Fruit fly (Drosophila melanogaster) whole organism, embryonic: ENCODE measurements around the gene Arpc3A.
A peak's percentile ranks its signal among the peaks of the same experiment; 100 is the strongest.

Source experiments
- Ada2b ChIP-seq: fragments of 200-800 bp; sonication (Bioruptor generic); IDR thresholded peaks from 2 replicates; pipeline ENCODE4 v1.3.6; 2022; ENCODE audit warnings: missing biosample characterization, missing genetic modification characterization
- CG10267 ChIP-seq: fragments of 200-800 bp; sonication (Bioruptor generic); optimal IDR thresholded peaks from 2 replicates; lab custom pipeline; 2018; ENCODE audit warnings: missing biosample characterization, mild to moderate bottlenecking, missing genetic modification characterization, moderate library complexity
- CG10543 ChIP-seq: fragments of 200-800 bp; sonication (Bioruptor generic); optimal IDR thresholded peaks from 3 replicates; lab custom pipeline; 2017; ENCODE audit warnings: missing biosample characterization, mild to moderate bottlenecking, missing genetic modification characterization, moderate library complexity
- CG10979 ChIP-seq: fragments of 200-800 bp; sonication (Bioruptor generic); optimal IDR thresholded peaks from 2 replicates; lab custom pipeline; 2018; ENCODE audit warnings: missing biosample characterization, mild to moderate bottlenecking, missing genetic modification characterization, moderate library complexity
- CG1233 ChIP-seq: fragments of 200-800 bp; sonication (Bioruptor generic); optimal IDR thresholded peaks from 4 replicates; lab custom pipeline; 2018; ENCODE audit warnings: missing biosample characterization, mild to moderate bottlenecking, missing genetic modification characterization
- CG14860 ChIP-seq: fragments of 200-800 bp; sonication (Bioruptor generic); IDR thresholded peaks from 3 replicates; pipeline ENCODE4 v1.3.6; 2022; ENCODE audit warnings: missing biosample characterization, missing genetic modification characterization; ENCODE audit not compliant: partially characterized antibody
- CG17385 ChIP-seq: fragments of 200-800 bp; sonication (Bioruptor generic); optimal IDR thresholded peaks from 3 replicates; lab custom pipeline; 2018; ENCODE audit warnings: missing biosample characterization, mild to moderate bottlenecking, missing genetic modification characterization
- CG17912 ChIP-seq: fragments of 200-800 bp; sonication (Bioruptor generic); optimal IDR thresholded peaks from 2 replicates; lab custom pipeline; 2018; ENCODE audit warnings: missing biosample characterization, mild to moderate bottlenecking, missing genetic modification characterization
- CG2116 ChIP-seq: fragments of 200-800 bp; sonication (Bioruptor generic); optimal IDR thresholded peaks from 3 replicates; lab custom pipeline; 2018; ENCODE audit warnings: missing biosample characterization, mild to moderate bottlenecking, missing genetic modification characterization
- CG33557 ChIP-seq: fragments of 200-800 bp; sonication (Bioruptor generic); optimal IDR thresholded peaks from 2 replicates; lab custom pipeline; 2019; ENCODE audit warnings: missing biosample characterization, mild to moderate bottlenecking, missing genetic modification characterization, moderate library complexity
- CG43689 ChIP-seq: fragments of 200-800 bp; sonication (Bioruptor generic); IDR thresholded peaks from 2 replicates; pipeline ENCODE4 v1.3.6; 2022; ENCODE audit warnings: missing biosample characterization, missing genetic modification characterization
- CG4730 ChIP-seq: fragments of 200-800 bp; sonication (Bioruptor generic); IDR thresholded peaks from 2 replicates; pipeline ENCODE4 v1.3.6; 2022; ENCODE audit warnings: missing biosample characterization, missing genetic modification characterization
- CG4854 ChIP-seq: fragments of 200-800 bp; sonication (Bioruptor generic); optimal IDR thresholded peaks from 2 replicates; lab custom pipeline; 2016; ENCODE audit warnings: missing biosample characterization, missing genetic modification characterization, inconsistent platforms
- CG6791 ChIP-seq: fragments of 200-800 bp; sonication (Bioruptor generic); IDR thresholded peaks from 3 replicates; pipeline ENCODE4 v1.3.6; 2022; ENCODE audit warnings: missing biosample characterization, missing genetic modification characterization; ENCODE audit not compliant: partially characterized antibody
- CG6854 ChIP-seq: fragments of 200-800 bp; sonication (Bioruptor generic); optimal IDR thresholded peaks from 3 replicates; lab custom pipeline; 2017; ENCODE audit warnings: missing biosample characterization, mild to moderate bottlenecking, missing genetic modification characterization
- CG8290 ChIP-seq, 3 experiments: fragments of 200-800 bp; sonication (Bioruptor generic); optimal IDR thresholded peaks; 2 replicates each; lab custom pipeline; 2016 to 2019; ENCODE audit warnings: missing biosample characterization in 3 of 3, missing genetic modification characterization in 3 of 3, mild to moderate bottlenecking in 2 of 3, moderate library complexity in 1 of 3
- D ChIP-seq, 2 experiments: fragments of 200-800 bp in 1 of 2; fragments of >200 bp in 1 of 2; sonication (Bioruptor generic) in 1 of 2; optimal IDR thresholded peaks; 2 replicates in 1 of 2; 3 replicates in 1 of 2; lab custom pipeline; 2017; ENCODE audit warnings: mild to moderate bottlenecking in 1 of 2, missing biosample characterization in 1 of 2, missing genetic modification characterization in 1 of 2, missing genetic modification reagents in 1 of 2
- Fer1 ChIP-seq: fragments of 200-800 bp; sonication (Bioruptor generic); optimal IDR thresholded peaks from 2 replicates; lab custom pipeline; 2017; ENCODE audit warnings: missing biosample characterization, mild to moderate bottlenecking, missing genetic modification characterization
- Gsc ChIP-seq: fragments of 200-800 bp; sonication (Bioruptor generic); IDR thresholded peaks from 2 replicates; pipeline ENCODE4 v1.3.6; 2022; ENCODE audit warnings: missing biosample characterization, missing genetic modification characterization
- Hsf ChIP-seq: fragments of 200-800 bp; sonication (Bioruptor generic); optimal IDR thresholded peaks from 3 replicates; lab custom pipeline; 2016; ENCODE audit warnings: missing biosample characterization, missing genetic modification characterization
- Lim3 ChIP-seq: fragments of 200-800 bp; sonication (Bioruptor generic); IDR thresholded peaks from 2 replicates; pipeline ENCODE4 v1.3.6; 2022; ENCODE audit warnings: missing biosample characterization, missing genetic modification characterization
- Nf-YC ChIP-seq: fragments of 200-800 bp; optimal IDR thresholded peaks from 3 replicates; lab custom pipeline; 2019; ENCODE audit warnings: missing biosample characterization, mild to moderate bottlenecking, missing genetic modification characterization, moderate library complexity
- Ravus ChIP-seq: fragments of 200-800 bp; sonication (Bioruptor generic); IDR thresholded peaks from 2 replicates; pipeline ENCODE4 v1.3.6; 2022; ENCODE audit warnings: missing biosample characterization, missing genetic modification characterization
- Six4 ChIP-seq: fragments of 200-800 bp; sonication (Bioruptor generic); optimal IDR thresholded peaks from 2 replicates; lab custom pipeline; 2016; ENCODE audit warnings: missing biosample characterization, missing genetic modification characterization
- Spps ChIP-seq: fragments of 200-800 bp; sonication (Bioruptor generic); optimal IDR thresholded peaks from 2 replicates; lab custom pipeline; 2018; ENCODE audit warnings: missing biosample characterization, mild to moderate bottlenecking, missing genetic modification characterization
- Sry-β ChIP-seq: fragments of 200-800 bp; sonication (Bioruptor generic); optimal IDR thresholded peaks from 2 replicates; lab custom pipeline; 2018; ENCODE audit warnings: missing biosample characterization, mild to moderate bottlenecking, missing genetic modification characterization, moderate library complexity
- abd-A ChIP-seq: fragments of 200-800 bp; sonication (Bioruptor generic); optimal IDR thresholded peaks from 3 replicates; lab custom pipeline; 2019; ENCODE audit warnings: missing biosample characterization, mild to moderate bottlenecking, missing genetic modification characterization, moderate library complexity
- ase ChIP-seq: fragments of 200-800 bp; sonication (Bioruptor generic); IDR thresholded peaks from 3 replicates; pipeline ENCODE4 v1.3.6; 2022; ENCODE audit warnings: missing biosample characterization, missing genetic modification characterization
- bsh ChIP-seq, 2 experiments: fragments of 200-800 bp; sonication (Bioruptor generic); optimal IDR thresholded peaks; 2 replicates each; lab custom pipeline; 2017 to 2018; ENCODE audit warnings: mild to moderate bottlenecking in 2 of 2, missing biosample characterization in 2 of 2, missing genetic modification characterization in 2 of 2, moderate library complexity in 1 of 2
- btn ChIP-seq: fragments of 200-800 bp; sonication (Bioruptor generic); optimal IDR thresholded peaks from 2 replicates; lab custom pipeline; 2016; ENCODE audit warnings: missing biosample characterization, missing genetic modification characterization
- cg ChIP-seq: fragments of 200-800 bp; sonication (Bioruptor generic); optimal IDR thresholded peaks from 3 replicates; lab custom pipeline; 2019; ENCODE audit warnings: missing biosample characterization, mild to moderate bottlenecking, missing genetic modification characterization, moderate library complexity
- crol ChIP-seq: fragments of 200-800 bp; sonication (Bioruptor generic); IDR thresholded peaks from 2 replicates; pipeline ENCODE4 v1.3.6; 2022; ENCODE audit warnings: missing biosample characterization, missing genetic modification characterization
- disco-r ChIP-seq: fragments of 200-800 bp; sonication (Bioruptor generic); optimal IDR thresholded peaks from 2 replicates; lab custom pipeline; 2016; ENCODE audit warnings: missing biosample characterization, missing genetic modification characterization
- dpn ChIP-seq, 2 experiments: fragments of 200-800 bp; sonication (Bioruptor generic); optimal IDR thresholded peaks; 3 replicates each; lab custom pipeline; 2016; ENCODE audit warnings: missing biosample characterization in 2 of 2, missing genetic modification characterization in 2 of 2
- gsb ChIP-seq: fragments of 200-800 bp; sonication (Bioruptor generic); IDR thresholded peaks from 2 replicates; pipeline ENCODE4 v1.3.6; 2022; ENCODE audit warnings: missing biosample characterization, missing genetic modification characterization
- nom ChIP-seq: fragments of 200-800 bp; sonication (Bioruptor generic); optimal IDR thresholded peaks from 2 replicates; lab custom pipeline; 2017; ENCODE audit warnings: missing biosample characterization, missing genetic modification characterization, mild to moderate bottlenecking, moderate library complexity, missing genetic modification reagents
- onecut ChIP-seq: fragments of 200-800 bp; sonication (Bioruptor generic); IDR thresholded peaks from 2 replicates; pipeline ENCODE4 v1.3.6; 2022; ENCODE audit warnings: missing biosample characterization, missing genetic modification characterization
- prd ChIP-seq, 3 experiments: fragments of >200 bp in 2 of 3; fragments of 200-800 bp in 1 of 3; sonication (Bioruptor generic) in 1 of 3; optimal IDR thresholded peaks in 2 of 3; IDR thresholded peaks in 1 of 3; 2 replicates in 2 of 3; 3 replicates in 1 of 3; pipeline versions ENCODE4 v1.3.6 to Lab custom; 2017 to 2022; ENCODE audit warnings: missing biosample characterization in 1 of 3, missing genetic modification characterization in 1 of 3
- run ChIP-seq: fragments of 200-800 bp; sonication (Bioruptor generic); optimal IDR thresholded peaks from 3 replicates; lab custom pipeline; 2018; ENCODE audit warnings: missing biosample characterization, mild to moderate bottlenecking, missing genetic modification characterization
- sd ChIP-seq: fragments of 200-800 bp; sonication (Bioruptor generic); optimal IDR thresholded peaks from 3 replicates; lab custom pipeline; 2018; ENCODE audit warnings: missing biosample characterization, mild to moderate bottlenecking, missing genetic modification characterization, moderate library complexity
- so ChIP-seq: fragments of 200-800 bp; sonication (Bioruptor generic); IDR thresholded peaks from 3 replicates; pipeline ENCODE4 v1.3.6; 2022; ENCODE audit warnings: missing biosample characterization, missing genetic modification characterization
- sqz ChIP-seq: fragments of 200-800 bp; sonication (Bioruptor generic); optimal IDR thresholded peaks from 3 replicates; lab custom pipeline; 2018; ENCODE audit warnings: missing biosample characterization, mild to moderate bottlenecking, missing genetic modification characterization
- sr ChIP-seq: fragments of 200-800 bp; sonication (Bioruptor generic); IDR thresholded peaks from 3 replicates; pipeline ENCODE4 v1.3.6; 2022; ENCODE audit warnings: missing biosample characterization, missing genetic modification characterization
- tap ChIP-seq: fragments of 200-800 bp; optimal IDR thresholded peaks from 3 replicates; lab custom pipeline; 2019; ENCODE audit warnings: missing biosample characterization, mild to moderate bottlenecking, missing genetic modification characterization, moderate library complexity
- trem ChIP-seq: fragments of 200-800 bp; optimal IDR thresholded peaks from 3 replicates; lab custom pipeline; 2019; ENCODE audit warnings: missing biosample characterization, mild to moderate bottlenecking, missing genetic modification characterization, moderate library complexity
- zen2 ChIP-seq: fragments of 200-800 bp; sonication (Bioruptor generic); IDR thresholded peaks from 3 replicates; pipeline ENCODE4 v1.3.6; 2022; ENCODE audit warnings: missing biosample characterization, missing genetic modification characterization; ENCODE audit not compliant: partially characterized antibody

Arpc3A gene

dm6 chr3R:15807306-15807705, 27.1 kb upstream of the Arpc3A start:
- peak; percentile 32 for TF ChIP-seq abd-A (tag; lab: Kevin White, UChicago)
- TF ChIP-seq CG2116 (GFP tag; lab: Kevin White, UChicago), result no peak

dm6 chr3R:15807877-15808381, 26.5 kb upstream of the Arpc3A start:
- TF ChIP-seq sd (tag; lab: Kevin White, UChicago) (peak; percentile 41), gsb (GFP tag; lab: Robert Waterston, UW) (no peak), Six4 (GFP tag; lab: Kevin White, UChicago) (no peak), onecut (peak; percentile 44), zen2 (GFP tag; lab: Robert Waterston, UW) (no peak), CG4854 (GFP tag; lab: Kevin White, UChicago) (no peak), btn (no peak), CG4730 (GFP tag; lab: Robert Waterston, UW) (no peak), so (no peak), sr (GFP tag; lab: Robert Waterston, UW) (peak; percentile 67; the same call in 2 of the 3 replicates), CG17385 (no peak), CG33557 (GFP tag; lab: Kevin White, UChicago) (no peak), run (no peak), CG6854 (GFP tag; lab: Kevin White, UChicago) (no peak), CG10979 (tag; lab: Kevin White, UChicago) (no peak), prd (optimal IDR thresholded peaks at IDR 0.05; lab: Kevin White, UChicago) (no peak), prd (GFP tag; IDR thresholded peaks at IDR 0.05; lab: Robert Waterston, UW) (no peak), Fer1 (no peak), bsh (GFP tag; optimal IDR thresholded peaks at IDR 0.05; lab: Kevin White, UChicago) (peak in 1 of 2 experiments; percentile 48), CG6791 (GFP tag; lab: Robert Waterston, UW) (no peak), Ada2b (no peak)

DNA sequence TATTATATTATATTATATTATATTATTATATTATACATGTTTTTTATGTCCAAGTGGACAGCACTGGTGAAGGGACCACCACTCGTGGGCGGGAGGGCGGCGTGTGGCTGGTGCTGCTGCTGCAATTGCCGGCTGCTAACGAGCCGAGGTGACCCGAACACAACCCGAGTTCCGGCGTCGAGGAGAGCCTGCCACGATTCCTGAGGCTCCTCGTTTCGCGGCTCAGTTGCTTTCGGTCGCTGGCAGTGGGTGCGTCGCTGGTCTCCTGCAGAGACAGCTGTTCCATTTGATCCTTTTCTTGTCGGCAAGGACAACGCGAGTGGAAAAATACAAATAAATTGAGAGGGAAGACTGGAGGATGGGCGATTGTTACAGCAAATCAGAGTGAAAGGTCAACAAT, 24.1 kb upstream of the Arpc3A start:
- TF ChIP-seq CG10267 (tag; lab: Kevin White, UChicago) (no peak), D (optimal IDR thresholded peaks at IDR 0.05; lab: Kevin White, UChicago) (peak; percentile 44), D (GFP tag; optimal IDR thresholded peaks at IDR 0.05; lab: Kevin White, UChicago) (no peak), Sry-β (GFP tag; lab: Kevin White, UChicago) (peak; percentile 36), Spps (tag; lab: Kevin White, UChicago) (no peak), trem (peak; percentile 32), CG10543 (GFP tag; lab: Kevin White, UChicago) (peak; percentile 11), sqz (GFP tag; lab: Kevin White, UChicago) (no peak), CG8290 (GFP tag; optimal IDR thresholded peaks at IDR 0.05; lab: Kevin White, UChicago) (no peak), CG8290 (tag; optimal IDR thresholded peaks at IDR 0.05; lab: Kevin White, UChicago) (peak in 1 of 2 experiments; percentile 9), nom (GFP tag; lab: Kevin White, UChicago) (peak; percentile 47), CG17912 (GFP tag; lab: Kevin White, UChicago) (no peak), crol (GFP tag; lab: Robert Waterston, UW) (0 out of 2 replicates have a peak, but pooled peaks have one; percentile 41), Gsc (GFP tag; lab: Robert Waterston, UW) (no peak), cg (GFP tag; lab: Kevin White, UChicago) (no peak), Hsf (GFP tag; lab: Kevin White, UChicago) (no peak), Ravus (GFP tag; lab: Robert Waterston, UW) (no peak), Lim3 (GFP tag; lab: Robert Waterston, UW) (no peak), disco-r (GFP tag; lab: Kevin White, UChicago) (no peak), CG14860 (GFP tag; lab: Robert Waterston, UW) (no peak), tap (tag; lab: Kevin White, UChicago) (no peak), CG43689 (GFP tag; lab: Robert Waterston, UW) (no peak), CG1233 (peak; percentile 54), CG33557 (GFP tag; lab: Kevin White, UChicago) (no peak), dpn (GFP tag; optimal IDR thresholded peaks at IDR 0.05; lab: Kevin White, UChicago) (no peak), sr (GFP tag; lab: Robert Waterston, UW) (no peak), Nf-YC (tag; lab: Kevin White, UChicago) (no peak), ase (GFP tag; lab: Robert Waterston, UW) (no peak), CG4730 (GFP tag; lab: Robert Waterston, UW) (no peak)
